Worm (Caenorhabditis elegans) whole organism, late embryonic: Measurements from ENCODE around the gene C06G4.4.

Experiments
- C08G9.2 ChIP-seq: sonication (generic microtip); optimal IDR thresholded peaks from 2 replicates; lab custom pipeline; 2016; ENCODE audit warnings: mild to moderate bottlenecking, missing genetic modification characterization, moderate library complexity, missing compliant biosample characterization
- C38D4.7 ChIP-seq: fragments of 200-800 bp; sonication (Bioruptor generic); optimal IDR thresholded peaks from 2 replicates; lab custom pipeline; 2018; ENCODE audit warnings: mild to moderate bottlenecking, missing genetic modification characterization, moderate library complexity, missing compliant biosample characterization
- ahr-1 ChIP-seq: sonication (generic microtip); optimal IDR thresholded peaks from 2 replicates; lab custom pipeline; 2016; ENCODE audit warnings: missing genetic modification characterization, missing compliant biosample characterization
- ama-1 ChIP-seq: fragments of 150-350 bp; optimal IDR thresholded peaks from 2 replicates; lab custom pipeline; 2014
- ceh-14 ChIP-seq: sonication (generic microtip); optimal IDR thresholded peaks from 2 replicates; lab custom pipeline; 2016; ENCODE audit warnings: missing genotype, missing genetic modification characterization, missing compliant biosample characterization
- ceh-19 ChIP-seq: fragments of 200-800 bp; sonication (Bioruptor generic); optimal IDR thresholded peaks from 2 replicates; lab custom pipeline; 2018; ENCODE audit warnings: mild to moderate bottlenecking, missing genetic modification characterization, missing compliant biosample characterization
- ceh-2 ChIP-seq: sonication (generic microtip); optimal IDR thresholded peaks from 2 replicates; lab custom pipeline; 2016; ENCODE audit warnings: missing genotype, missing genetic modification characterization, missing compliant biosample characterization
- ceh-22 ChIP-seq: sonication (generic microtip); optimal IDR thresholded peaks from 2 replicates; lab custom pipeline; 2017; ENCODE audit warnings: missing biosample characterization, missing genetic modification characterization
- ceh-24 ChIP-seq: sonication (generic microtip); optimal IDR thresholded peaks from 2 replicates; lab custom pipeline; 2016; ENCODE audit warnings: mild to moderate bottlenecking, missing genetic modification characterization, missing compliant biosample characterization
- ceh-31 ChIP-seq: sonication (generic microtip); optimal IDR thresholded peaks from 2 replicates; lab custom pipeline; 2016; ENCODE audit warnings: missing genetic modification characterization, missing compliant biosample characterization
- ceh-34 ChIP-seq: sonication (generic microtip); optimal IDR thresholded peaks from 2 replicates; lab custom pipeline; 2016; ENCODE audit warnings: mild to moderate bottlenecking, missing genetic modification characterization, missing compliant biosample characterization
- ceh-45 ChIP-seq: fragments of 200-800 bp; sonication (Bioruptor generic); IDR thresholded peaks from 2 replicates; pipeline ENCODE4 v1.3.6; 2022; ENCODE audit warnings: missing genetic modification reagents, missing genetic modification characterization, missing compliant biosample characterization
- ceh-48 ChIP-seq: sonication (generic microtip); optimal IDR thresholded peaks from 2 replicates; lab custom pipeline; 2016; ENCODE audit warnings: missing genetic modification characterization, inconsistent platforms, missing compliant biosample characterization
- dmd-4 ChIP-seq: sonication (generic microtip); optimal IDR thresholded peaks from 2 replicates; lab custom pipeline; 2016; ENCODE audit warnings: borderline replicate concordance, missing genetic modification characterization, missing compliant biosample characterization
- dve-1 ChIP-seq: sonication (generic microtip); optimal IDR thresholded peaks from 2 replicates; lab custom pipeline; 2017; ENCODE audit warnings: antibody characterized with exemption, mild to moderate bottlenecking, missing genetic modification characterization, missing compliant biosample characterization
- elt-2 ChIP-seq: sonication (generic microtip); optimal IDR thresholded peaks from 2 replicates; lab custom pipeline; 2016; ENCODE audit warnings: missing genetic modification reagents, missing genetic modification characterization, missing compliant biosample characterization
- elt-4 ChIP-seq: sonication (generic microtip); optimal IDR thresholded peaks from 2 replicates; lab custom pipeline; 2016; ENCODE audit warnings: missing genetic modification characterization, missing compliant biosample characterization
- ets-4 ChIP-seq: sonication (generic microtip); optimal IDR thresholded peaks from 2 replicates; lab custom pipeline; 2016; ENCODE audit warnings: missing genetic modification characterization, missing compliant biosample characterization
- eyg-1 ChIP-seq: sonication (generic microtip); optimal IDR thresholded peaks from 2 replicates; lab custom pipeline; 2016; ENCODE audit warnings: missing genotype, missing genetic modification characterization, missing compliant biosample characterization
- fax-1 ChIP-seq: sonication (generic microtip); optimal IDR thresholded peaks from 2 replicates; lab custom pipeline; 2016; ENCODE audit warnings: missing genotype, missing genetic modification characterization, missing compliant biosample characterization
- fkh-10 ChIP-seq: fragments of 150-350 bp; optimal IDR thresholded peaks from 2 replicates; lab custom pipeline; 2014; ENCODE audit warnings: missing biosample characterization, missing genetic modification reagents, missing genetic modification characterization
- fkh-6 ChIP-seq: sonication (generic microtip); optimal IDR thresholded peaks from 2 replicates; lab custom pipeline; 2016; ENCODE audit warnings: missing genetic modification characterization, missing compliant biosample characterization
- gmeb-2 ChIP-seq: sonication (generic microtip); optimal IDR thresholded peaks from 2 replicates; lab custom pipeline; 2016; ENCODE audit warnings: missing genetic modification characterization, inconsistent platforms, missing compliant biosample characterization
- hlh-13 ChIP-seq: fragments of 200-800 bp; sonication (Bioruptor generic); optimal IDR thresholded peaks from 2 replicates; lab custom pipeline; 2018; ENCODE audit warnings: mild to moderate bottlenecking, missing genetic modification characterization, missing compliant biosample characterization
- hlh-15 ChIP-seq: sonication (generic microtip); optimal IDR thresholded peaks from 2 replicates; lab custom pipeline; 2016; ENCODE audit warnings: missing genetic modification characterization, missing compliant biosample characterization
- hlh-30 ChIP-seq: sonication (generic microtip); optimal IDR thresholded peaks from 2 replicates; lab custom pipeline; 2017; ENCODE audit warnings: antibody characterized with exemption, missing genetic modification characterization, missing compliant biosample characterization; ENCODE audit not compliant: insufficient read depth
- hlh-8 ChIP-seq: sonication (generic microtip); optimal IDR thresholded peaks from 2 replicates; lab custom pipeline; 2016; ENCODE audit warnings: missing genotype, missing genetic modification characterization, missing compliant biosample characterization
- lin-11 ChIP-seq: fragments of 200-800 bp; sonication (Bioruptor generic); optimal IDR thresholded peaks from 2 replicates; lab custom pipeline; 2018; ENCODE audit warnings: mild to moderate bottlenecking, missing genetic modification characterization, missing compliant biosample characterization
- mec-3 ChIP-seq: sonication (generic microtip); optimal IDR thresholded peaks from 2 replicates; lab custom pipeline; 2016; ENCODE audit warnings: borderline replicate concordance, missing genetic modification characterization, missing compliant biosample characterization
- nhr-11 ChIP-seq: fragments of 150-350 bp; optimal IDR thresholded peaks from 2 replicates; lab custom pipeline; 2014; ENCODE audit warnings: missing biosample characterization, missing genetic modification characterization
- nhr-232 ChIP-seq: sonication (generic microtip); optimal IDR thresholded peaks from 2 replicates; lab custom pipeline; 2016; ENCODE audit warnings: missing genetic modification characterization, missing compliant biosample characterization
- npax-4 ChIP-seq: sonication (generic microtip); optimal IDR thresholded peaks from 2 replicates; lab custom pipeline; 2016; ENCODE audit warnings: missing genetic modification characterization, missing compliant biosample characterization
- pat-9 ChIP-seq: fragments of 200-800 bp; sonication (Bioruptor generic); optimal IDR thresholded peaks from 2 replicates; lab custom pipeline; 2018; ENCODE audit warnings: mild to moderate bottlenecking, missing genetic modification characterization, moderate library complexity, missing compliant biosample characterization
- pha-2 ChIP-seq: sonication (generic microtip); optimal IDR thresholded peaks from 2 replicates; lab custom pipeline; 2017; ENCODE audit warnings: mild to moderate bottlenecking, missing genetic modification characterization, missing compliant biosample characterization
- pha-4 ChIP-seq: fragments of 150-350 bp; optimal IDR thresholded peaks from 2 replicates; lab custom pipeline; 2018; ENCODE audit warnings: missing biosample characterization, missing genetic modification reagents, missing genetic modification characterization
- pqm-1 ChIP-seq: sonication (generic microtip); optimal IDR thresholded peaks from 2 replicates; lab custom pipeline; 2016; ENCODE audit warnings: missing genetic modification characterization, missing compliant biosample characterization
- pros-1 ChIP-seq: fragments of 150-350 bp; optimal IDR thresholded peaks from 2 replicates; lab custom pipeline; 2014; ENCODE audit warnings: missing biosample characterization, missing genetic modification reagents, missing genetic modification characterization
- ref-2 ChIP-seq: sonication (generic microtip); optimal IDR thresholded peaks from 2 replicates; lab custom pipeline; 2016; ENCODE audit warnings: missing genetic modification characterization, missing compliant biosample characterization
- sdc-2 ChIP-seq: sonication (generic microtip); optimal IDR thresholded peaks from 2 replicates; lab custom pipeline; 2016; ENCODE audit warnings: missing genotype, missing genetic modification characterization, missing compliant biosample characterization
- sox-2 ChIP-seq: fragments of 200-800 bp; sonication (Bioruptor generic); IDR thresholded peaks from 2 replicates; pipeline ENCODE4 v1.3.6; 2022; ENCODE audit warnings: missing genetic modification reagents, missing genetic modification characterization, missing compliant biosample characterization
- unc-42 ChIP-seq: sonication (generic microtip); optimal IDR thresholded peaks from 2 replicates; lab custom pipeline; 2016; ENCODE audit warnings: missing genotype, missing genetic modification characterization, missing compliant biosample characterization
- unc-55 ChIP-seq: sonication (generic microtip); optimal IDR thresholded peaks from 2 replicates; lab custom pipeline; 2017; ENCODE audit warnings: missing biosample characterization, missing genetic modification reagents, missing genetic modification characterization

Gene C06G4.4

ce11 chrIII:8020823-8021332, 43.3 kb upstream of the C06G4.4 start, which contains the start of gene lin-36 (continued):
- no peak for TF ChIP-seq C38D4.7 (GFP tag; lab: Kevin White, UChicago)
- TF ChIP-seq nhr-232 (tag; lab: Kevin White, UChicago), result no peak
- no peak for TF ChIP-seq fax-1 (tag; lab: Kevin White, UChicago)
- TF ChIP-seq hlh-30 (tag; lab: Kevin White, UChicago), result peak; percentile 79
- no peak for TF ChIP-seq npax-4 (tag; lab: Kevin White, UChicago)
- TF ChIP-seq hlh-8 (tag; lab: Kevin White, UChicago), result no peak
- TF ChIP-seq fkh-6 (tag; lab: Kevin White, UChicago), result no peak
- no peak for TF ChIP-seq dmd-4 (tag; lab: Kevin White, UChicago)
- TF ChIP-seq pros-1 (tag; lab: Kevin White, UChicago), result no peak
- TF ChIP-seq ceh-45 (GFP tag; lab: Robert Waterston, UW), result no peak
- no peak for TF ChIP-seq eyg-1
- TF ChIP-seq ceh-31 (tag; lab: Kevin White, UChicago), result peak; percentile 64
- TF ChIP-seq dve-1, result no peak
- TF ChIP-seq pqm-1 (tag; lab: Kevin White, UChicago), result no peak
- TF ChIP-seq mec-3 (tag; lab: Kevin White, UChicago), result no peak
- TF ChIP-seq ahr-1 (tag; lab: Kevin White, UChicago), result no peak
- TF ChIP-seq ceh-14, result peak; percentile 23
- TF ChIP-seq ceh-24 (tag; lab: Kevin White, UChicago), result no peak
- peak; percentile 49 for TF ChIP-seq elt-2 (tag; lab: Kevin White, UChicago)
- no peak for TF ChIP-seq C08G9.2 (tag; lab: Kevin White, UChicago)
- no peak for TF ChIP-seq elt-4 (tag; lab: Kevin White, UChicago)
- TF ChIP-seq unc-42 (tag; lab: Kevin White, UChicago), result peak; percentile 75
- no peak for TF ChIP-seq hlh-15 (tag; lab: Kevin White, UChicago)
- TF ChIP-seq ceh-48 (tag; lab: Kevin White, UChicago), result peak; percentile 98
- no peak for TF ChIP-seq ceh-2 (tag; lab: Kevin White, UChicago)

ce11 chrIII:8017053-8017452, 39.4 kb upstream of the C06G4.4 start:
- TF ChIP-seq C08G9.2 (tag; lab: Kevin White, UChicago) (no peak), fkh-10 (GFP tag; lab: Kevin White, UChicago) (no peak), hlh-13 (GFP tag; lab: Kevin White, UChicago) (no peak), lin-11 (tag; lab: Kevin White, UChicago) (no peak), ceh-14 (no peak)

- TF ChIP-seq ceh-19 (GFP tag; lab: Kevin White, UChicago) (no peak), ceh-22 (no peak), pha-2 (tag; lab: Kevin White, UChicago) (no peak), C38D4.7 (GFP tag; lab: Kevin White, UChicago) (no peak), fkh-10 (GFP tag; lab: Kevin White, UChicago) (no peak), gmeb-2 (tag; lab: Kevin White, UChicago) (no peak), ceh-34 (tag; lab: Kevin White, UChicago) (no peak), hlh-30 (tag; lab: Kevin White, UChicago) (no peak), pros-1 (tag; lab: Kevin White, UChicago) (no peak)
Measured at ce11 chrIII:8016438-8016837, 38.8 kb upstream of the C06G4.4 start, which contains the start of gene F44B9.5. Gene F44B9.5, minus strand, starts transcription at chrIII:8016538.

ce11 chrIII:8013582-8013981, 36.0 kb upstream of the C06G4.4 start:
- TF ChIP-seq ahr-1 (tag; lab: Kevin White, UChicago) (no peak), nhr-11 (no peak), pqm-1 (tag; lab: Kevin White, UChicago) (no peak), nhr-232 (tag; lab: Kevin White, UChicago) (no peak), lin-11 (tag; lab: Kevin White, UChicago) (no peak), eyg-1 (no peak), pat-9 (tag; lab: Kevin White, UChicago) (no peak), ets-4 (tag; lab: Kevin White, UChicago) (no peak), fax-1 (tag; lab: Kevin White, UChicago) (no peak), pha-4 (no peak), ref-2 (tag; lab: Kevin White, UChicago) (no peak), hlh-30 (tag; lab: Kevin White, UChicago) (no peak), ceh-48 (tag; lab: Kevin White, UChicago) (no peak), C38D4.7 (GFP tag; lab: Kevin White, UChicago) (no peak), unc-55 (GFP tag; lab: Kevin White, UChicago) (no peak), sdc-2 (tag; lab: Kevin White, UChicago) (no peak), ceh-24 (tag; lab: Kevin White, UChicago) (no peak), sox-2 (no peak), ama-1 (lab: Kevin White, UChicago) (no peak), hlh-13 (GFP tag; lab: Kevin White, UChicago) (no peak)
- TF ChIP-seq, all 69 proteins: peak for 0
